Fruit fly (Drosophila melanogaster): ENCODE measurements around the gene MKP-4.

The MKP-4 gene

dm6 chrX:19666991-19667409 is 44.1 kb downstream of the MKP-4 start, which contains the start of gene Zw (continued):
- no peak for TF ChIP-seq CG17802 (tag; optimal IDR thresholded peaks at IDR 0.05)
- TF ChIP-seq ci (GFP tag; IDR thresholded peaks at IDR 0.05), result peak; percentile 78
- TF ChIP-seq CG31365 (tag; optimal IDR thresholded peaks at IDR 0.05), result no peak
- peak; percentile 35 for TF ChIP-seq Antp (GFP tag; optimal IDR thresholded peaks at IDR 0.05)
- TF ChIP-seq CG11695 (GFP tag; IDR thresholded peaks at IDR 0.05), result no peak
- TF ChIP-seq kni (GFP tag; optimal IDR thresholded peaks at IDR 0.05), result peak; percentile 25
- TF ChIP-seq CG4360 (GFP tag; IDR thresholded peaks at IDR 0.05), result peak; percentile 80
- TF ChIP-seq NFAT (GFP tag; IDR thresholded peaks at IDR 0.05), result peak; percentile 81
- no peak for TF ChIP-seq Awh (GFP tag; IDR thresholded peaks at IDR 0.05)
- TF ChIP-seq Hsf (GFP tag; optimal IDR thresholded peaks at IDR 0.05), result peak; percentile 23
- peak; percentile 21; the same call in 1 of the 2 replicates for TF ChIP-seq gsb (GFP tag; IDR thresholded peaks at IDR 0.05)
- peak; percentile 38 to 43 for TF ChIP-seq Pdp1 (GFP tag; optimal IDR thresholded peaks at IDR 0.05)
- peak; percentile 35 for TF ChIP-seq shn (GFP tag; optimal IDR thresholded peaks at IDR 0.05)
- TF ChIP-seq pzg (GFP tag; optimal IDR thresholded peaks at IDR 0.05), result no peak
- TF ChIP-seq D (optimal IDR thresholded peaks at IDR 0.05), result no peak
- no peak for TF ChIP-seq D (GFP tag; optimal IDR thresholded peaks at IDR 0.05)
- TF ChIP-seq D19B (GFP tag; optimal IDR thresholded peaks at IDR 0.05), result peak; percentile 30
- peak; percentile 57 for TF ChIP-seq Bgb (GFP tag; IDR thresholded peaks at IDR 0.05; ENCODE audit: partially characterized antibody)
- TF ChIP-seq CG5180 (GFP tag; optimal IDR thresholded peaks at IDR 0.05), result peak; percentile 23
- no peak for TF ChIP-seq nau (GFP tag; optimal IDR thresholded peaks at IDR 0.05)
- TF ChIP-seq CG14710 (tag; optimal IDR thresholded peaks at IDR 0.05), result peak; percentile 2
- peak; percentile 73 for TF ChIP-seq Ptx1 (GFP tag; IDR thresholded peaks at IDR 0.05)
- peak in 1 of 2 experiments; percentile 34 for TF ChIP-seq bsh (GFP tag; optimal IDR thresholded peaks at IDR 0.05)
- peak; percentile 29 for TF ChIP-seq unpg (GFP tag; optimal IDR thresholded peaks at IDR 0.05)
- peak; percentile 80 for TF ChIP-seq Ets65A (GFP tag)
- no peak for TF ChIP-seq lov (optimal IDR thresholded peaks at IDR 0.05)
- no peak for TF ChIP-seq lov (GFP tag; IDR thresholded peaks at IDR 0.05)
- peak; percentile 38; the same call in 1 of the 2 replicates for TF ChIP-seq E2f1 (GFP tag; IDR thresholded peaks at IDR 0.05)
- no peak for TF ChIP-seq pb (GFP tag; optimal IDR thresholded peaks at IDR 0.05)
- peak; percentile 81 for TF ChIP-seq sens (GFP tag)
- no peak for TF ChIP-seq CG17912 (GFP tag; optimal IDR thresholded peaks at IDR 0.05)
- peak; percentile 58; the same call in 2 of the 3 replicates for TF ChIP-seq Dbx (GFP tag; IDR thresholded peaks at IDR 0.05)
- no peak for TF ChIP-seq br (optimal IDR thresholded peaks at IDR 0.05)
- TF ChIP-seq tin (GFP tag; optimal IDR thresholded peaks at IDR 0.05), result peak; percentile 56
- TF ChIP-seq CG14014 (GFP tag; IDR thresholded peaks at IDR 0.05), result peak; percentile 35; the same call in 1 of the 2 replicates
- TF ChIP-seq YL-1 (GFP tag; optimal IDR thresholded peaks at IDR 0.05), result no peak
- peak; percentile 45 for TF ChIP-seq CG16815 (GFP tag; optimal IDR thresholded peaks at IDR 0.05)
- TF ChIP-seq pnt (GFP tag; optimal IDR thresholded peaks at IDR 0.05), result peak; percentile 30
- TF ChIP-seq CG14050 (GFP tag; IDR thresholded peaks at IDR 0.05), result no peak
- TF ChIP-seq CG11247 (GFP tag; IDR thresholded peaks at IDR 0.05), result peak; percentile 52
- TF ChIP-seq ro (GFP tag; IDR thresholded peaks at IDR 0.05), result no peak
- peak; percentile 80 for TF ChIP-seq CG32532 (GFP tag; IDR thresholded peaks at IDR 0.05)
- peak; percentile 73 for TF ChIP-seq CG2120 (GFP tag; optimal IDR thresholded peaks at IDR 0.05)
- TF ChIP-seq HmgZ (tag; optimal IDR thresholded peaks at IDR 0.05), result peak; percentile 62
- peak; percentile 72; the same call in 2 of the 3 replicates for TF ChIP-seq CG34422 (GFP tag; IDR thresholded peaks at IDR 0.05)
- TF ChIP-seq CG7745 (tag; optimal IDR thresholded peaks at IDR 0.05), result no peak
- peak; percentile 6 for TF ChIP-seq Atf3 (GFP tag; optimal IDR thresholded peaks at IDR 0.05)
- peak; percentile 46; the same call in 1 of the 2 replicates for TF ChIP-seq al (GFP tag; IDR thresholded peaks at IDR 0.05)
- TF ChIP-seq pum (GFP tag; optimal IDR thresholded peaks at IDR 0.05), result peak; percentile 19
- 0 out of 3 replicates have a peak, but pooled peaks have one; percentile 22 for TF ChIP-seq CG6791 (GFP tag; IDR thresholded peaks at IDR 0.05; ENCODE audit: partially characterized antibody)
- no peak for TF ChIP-seq CG11398 (GFP tag; optimal IDR thresholded peaks at IDR 0.05)
- TF ChIP-seq lbe (GFP tag; optimal IDR thresholded peaks at IDR 0.05), result peak; percentile 40

Data from whole organism, embryonic.